Fruit fly (Drosophila melanogaster): ENCODE results near the gene CG7484.
A peak's percentile ranks its signal among the peaks of the same experiment; 100 is the strongest.

The CG7484 gene

dm6 chr3L:17663647-17664046 lies 9.2 kb downstream of the CG7484 start:
- peak; percentile 95 for TF ChIP-seq Dfd (GFP tag; optimal IDR thresholded peaks at IDR 0.05)
- no peak for TF ChIP-seq Mio (GFP tag; optimal IDR thresholded peaks at IDR 0.05)

- TF ChIP-seq Jra (GFP tag; optimal IDR thresholded peaks at IDR 0.05) = no peak
- no peak for TF ChIP-seq OdsH (GFP tag; optimal IDR thresholded peaks at IDR 0.05)
- no peak for TF ChIP-seq CG32264 (GFP tag; optimal IDR thresholded peaks at IDR 0.05)
- peak; percentile 27 for TF ChIP-seq jim (GFP tag; optimal IDR thresholded peaks at IDR 0.05)
- TF ChIP-seq h (GFP tag; optimal IDR thresholded peaks at IDR 0.05) = peak; percentile 64
- TF ChIP-seq sage (GFP tag; optimal IDR thresholded peaks at IDR 0.05) = peak; percentile 22
- TF ChIP-seq dl (GFP tag; optimal IDR thresholded peaks at IDR 0.05; ENCODE audit: insufficient read depth in 1 of 2, partially characterized antibody in 2 of 2) = peak in 1 of 2 experiments; percentile 33
- TF ChIP-seq fru (GFP tag; optimal IDR thresholded peaks at IDR 0.05) = peak; percentile 73
- no peak for TF ChIP-seq lola (GFP tag; optimal IDR thresholded peaks at IDR 0.05)
- peak; percentile 13 for TF ChIP-seq Hr83 (GFP tag; optimal IDR thresholded peaks at IDR 0.05; ENCODE audit: poor library complexity, severe bottlenecking)
- peak; percentile 33 for TF ChIP-seq psq (GFP tag; optimal IDR thresholded peaks at IDR 0.05)
- peak; percentile 11 for TF ChIP-seq Dif (GFP tag; optimal IDR thresholded peaks at IDR 0.05; ENCODE audit: partially characterized antibody)
- TF ChIP-seq Hr78 (GFP tag; optimal IDR thresholded peaks at IDR 0.05) = no peak
- TF ChIP-seq rgr (GFP tag; optimal IDR thresholded peaks at IDR 0.05) = peak; percentile 31
- TF ChIP-seq Rel (GFP tag; optimal IDR thresholded peaks at IDR 0.05) = peak; percentile 48
- TF ChIP-seq Rel (tag; optimal IDR thresholded peaks at IDR 0.05) = peak; percentile 74
- no peak for TF ChIP-seq brk (GFP tag; optimal IDR thresholded peaks at IDR 0.05)
- no peak for TF ChIP-seq Mio (GFP tag; optimal IDR thresholded peaks at IDR 0.05)
- TF ChIP-seq CrebA (GFP tag; optimal IDR thresholded peaks at IDR 0.05; ENCODE audit: borderline replicate concordance) = peak; percentile 19
- TF ChIP-seq br (GFP tag; optimal IDR thresholded peaks at IDR 0.05) = peak; percentile 23
- TF ChIP-seq GATAd (GFP tag; optimal IDR thresholded peaks at IDR 0.05) = peak; percentile 41
- TF ChIP-seq usp (GFP tag; optimal IDR thresholded peaks at IDR 0.05) = no peak
- peak in 1 of 2 experiments; percentile 13 for TF ChIP-seq foxo (GFP tag; optimal IDR thresholded peaks at IDR 0.05)
- peak; percentile 17 for TF ChIP-seq Sp1 (GFP tag; optimal IDR thresholded peaks at IDR 0.05)
- TF ChIP-seq dmrt93B (GFP tag; optimal IDR thresholded peaks at IDR 0.05) = no peak
- TF ChIP-seq HLH106 (tag; optimal IDR thresholded peaks at IDR 0.05) = no peak
- no peak for TF ChIP-seq Dfd (GFP tag; optimal IDR thresholded peaks at IDR 0.05)
Observed at dm6 chr3L:17665084-17665576, 10.7 kb downstream of the CG7484 start.

- TF ChIP-seq fru (GFP tag; optimal IDR thresholded peaks at IDR 0.05) = peak; percentile 22
- no peak for TF ChIP-seq dmrt93B (GFP tag; optimal IDR thresholded peaks at IDR 0.05)
- no peak for TF ChIP-seq Dfd (GFP tag; optimal IDR thresholded peaks at IDR 0.05)
- no peak for TF ChIP-seq Abd-B (GFP tag; optimal IDR thresholded peaks at IDR 0.05)
- no peak for TF ChIP-seq Myc (optimal IDR thresholded peaks at IDR 0.05)
- peak in 1 of 2 experiments; percentile 15 for TF ChIP-seq foxo (GFP tag; optimal IDR thresholded peaks at IDR 0.05)
- no peak for TF ChIP-seq CG32264 (GFP tag; optimal IDR thresholded peaks at IDR 0.05)
- no peak for TF ChIP-seq woc (GFP tag; optimal IDR thresholded peaks at IDR 0.05)
- TF ChIP-seq OdsH (GFP tag; optimal IDR thresholded peaks at IDR 0.05) = no peak
- peak; percentile 93 for TF ChIP-seq psq (GFP tag; optimal IDR thresholded peaks at IDR 0.05)
- no peak for TF ChIP-seq br (GFP tag; optimal IDR thresholded peaks at IDR 0.05)
- TF ChIP-seq dsf (GFP tag; optimal IDR thresholded peaks at IDR 0.05; ENCODE audit: borderline replicate concordance) = no peak
- TF ChIP-seq N (GFP tag; optimal IDR thresholded peaks at IDR 0.05) = no peak
- TF ChIP-seq GATAd (GFP tag; optimal IDR thresholded peaks at IDR 0.05) = no peak
Observed at dm6 chr3L:17667642-17668362, 13.4 kb downstream of the CG7484 start.

- no peak for TF ChIP-seq Sp1 (GFP tag; optimal IDR thresholded peaks at IDR 0.05)
- TF ChIP-seq Abd-B (GFP tag; optimal IDR thresholded peaks at IDR 0.05) = peak; percentile 29
- peak; percentile 62 for TF ChIP-seq jim (GFP tag; optimal IDR thresholded peaks at IDR 0.05)
Observed at dm6 chr3L:17668386-17668944, 14.0 kb downstream of the CG7484 start.

All from whole organism, wandering third instar larva.